Fruit fly (Drosophila melanogaster) whole organism, embryonic: ENCODE data around the gene sloth1.

ENCODE experiments used
- CG10147 ChIP-seq: fragments of 200-800 bp; sonication (Bioruptor generic); optimal IDR thresholded peaks from 2 replicates; lab custom pipeline; 2019; ENCODE audit warnings: missing biosample characterization, mild to moderate bottlenecking, missing genetic modification characterization, moderate library complexity
- CG1024 ChIP-seq: fragments of 200-800 bp; sonication (Bioruptor generic); IDR thresholded peaks from 2 replicates; pipeline ENCODE4 v1.3.6; 2022; ENCODE audit warnings: missing biosample characterization, missing genetic modification characterization
- CG10979 ChIP-seq: fragments of 200-800 bp; sonication (Bioruptor generic); optimal IDR thresholded peaks from 2 replicates; lab custom pipeline; 2018; ENCODE audit warnings: missing biosample characterization, mild to moderate bottlenecking, missing genetic modification characterization, moderate library complexity
- CG11398 ChIP-seq: fragments of 200-800 bp; sonication (Bioruptor generic); optimal IDR thresholded peaks from 2 replicates; lab custom pipeline; 2016; ENCODE audit warnings: missing biosample characterization, missing genetic modification characterization
- CG12219 ChIP-seq: fragments of 200-800 bp; sonication (Bioruptor generic); optimal IDR thresholded peaks from 3 replicates; lab custom pipeline; 2018; ENCODE audit warnings: missing biosample characterization, mild to moderate bottlenecking, missing genetic modification characterization
- CG12942 ChIP-seq: fragments of 200-800 bp; sonication (Bioruptor generic); optimal IDR thresholded peaks from 3 replicates; lab custom pipeline; 2016; ENCODE audit warnings: missing biosample characterization, missing genetic modification characterization
- CG14860 ChIP-seq: fragments of 200-800 bp; sonication (Bioruptor generic); IDR thresholded peaks from 3 replicates; pipeline ENCODE4 v1.3.6; 2022; ENCODE audit warnings: missing biosample characterization, missing genetic modification characterization; ENCODE audit not compliant: partially characterized antibody
- CG15601 ChIP-seq: fragments of 200-800 bp; sonication (Bioruptor generic); optimal IDR thresholded peaks from 3 replicates; lab custom pipeline; 2019; ENCODE audit warnings: missing biosample characterization, mild to moderate bottlenecking, missing genetic modification characterization, moderate library complexity
- CG15696 ChIP-seq: fragments of 200-800 bp; sonication (Bioruptor generic); optimal IDR thresholded peaks from 2 replicates; lab custom pipeline; 2019; ENCODE audit warnings: missing biosample characterization, mild to moderate bottlenecking, missing genetic modification characterization, moderate library complexity
- CG17361 ChIP-seq: fragments of 200-800 bp; sonication (Bioruptor generic); IDR thresholded peaks from 3 replicates; pipeline ENCODE4 v1.3.6; 2022; ENCODE audit warnings: missing biosample characterization, missing genetic modification characterization
- CG18262 ChIP-seq: fragments of 200-800 bp; optimal IDR thresholded peaks from 3 replicates; lab custom pipeline; 2019; ENCODE audit warnings: missing biosample characterization, mild to moderate bottlenecking, missing genetic modification characterization, moderate library complexity
- CG18476 ChIP-seq: fragments of 200-800 bp; sonication (Bioruptor generic); optimal IDR thresholded peaks from 2 replicates; lab custom pipeline; 2016; ENCODE audit warnings: missing biosample characterization, mild to moderate bottlenecking, missing genetic modification characterization
- CG3065 ChIP-seq: fragments of 200-800 bp; sonication (Bioruptor generic); optimal IDR thresholded peaks from 2 replicates; lab custom pipeline; 2016; ENCODE audit warnings: missing biosample characterization, missing genetic modification characterization
- CG3995 ChIP-seq: fragments of 200-800 bp; sonication (Bioruptor generic); optimal IDR thresholded peaks from 3 replicates; lab custom pipeline; 2016; ENCODE audit warnings: missing biosample characterization, missing genetic modification characterization
- CG4820 ChIP-seq: fragments of 200-800 bp; sonication (Bioruptor generic); optimal IDR thresholded peaks from 3 replicates; lab custom pipeline; 2016; ENCODE audit warnings: missing biosample characterization, missing genetic modification characterization
- CG5180 ChIP-seq: fragments of 200-800 bp; sonication (Bioruptor generic); optimal IDR thresholded peaks from 3 replicates; lab custom pipeline; 2017; ENCODE audit warnings: missing biosample characterization, missing genetic modification characterization, mild to moderate bottlenecking, moderate library complexity, missing genetic modification reagents
- CG7372 ChIP-seq: fragments of 200-800 bp; sonication (Bioruptor generic); IDR thresholded peaks from 2 replicates; pipeline ENCODE4 v1.3.6; 2022; ENCODE audit warnings: missing biosample characterization, missing genetic modification characterization
- CG7963 ChIP-seq: fragments of 200-800 bp; sonication (Bioruptor generic); IDR thresholded peaks from 3 replicates; pipeline ENCODE4 v1.3.6; 2022; ENCODE audit warnings: missing biosample characterization, missing genetic modification characterization; ENCODE audit not compliant: partially characterized antibody
- CG8089 ChIP-seq: fragments of 200-800 bp; sonication (Bioruptor generic); optimal IDR thresholded peaks from 3 replicates; lab custom pipeline; 2016; ENCODE audit warnings: missing biosample characterization, missing genetic modification characterization
- CrebB ChIP-seq: fragments of 200-800 bp; sonication (Bioruptor generic); optimal IDR thresholded peaks from 3 replicates; lab custom pipeline; 2018; ENCODE audit warnings: missing biosample characterization, mild to moderate bottlenecking, missing genetic modification characterization
- Deaf1 ChIP-seq: fragments of 200-800 bp; optimal IDR thresholded peaks from 3 replicates; lab custom pipeline; 2019; ENCODE audit warnings: missing biosample characterization, mild to moderate bottlenecking, missing genetic modification characterization, moderate library complexity
- Dip3 ChIP-seq: fragments of 200-800 bp; sonication (Bioruptor generic); optimal IDR thresholded peaks from 3 replicates; lab custom pipeline; 2016; ENCODE audit warnings: missing biosample characterization, missing genetic modification characterization
- Doc3 ChIP-seq: fragments of 200-800 bp; sonication (Bioruptor generic); IDR thresholded peaks from 3 replicates; pipeline ENCODE4 v1.3.6; 2022; ENCODE audit warnings: missing biosample characterization, missing genetic modification characterization; ENCODE audit not compliant: partially characterized antibody
- Eip74EF ChIP-seq, 2 experiments: fragments of 200-800 bp in 1 of 2; fragments of >200 bp in 1 of 2; sonication (Bioruptor generic) in 1 of 2; optimal IDR thresholded peaks; 2 replicates each; lab custom pipeline; 2017 to 2019; ENCODE audit warnings: missing biosample characterization in 2 of 2, missing genetic modification characterization in 2 of 2, mild to moderate bottlenecking in 1 of 2, moderate library complexity in 1 of 2
- Gsc ChIP-seq: fragments of 200-800 bp; sonication (Bioruptor generic); IDR thresholded peaks from 2 replicates; pipeline ENCODE4 v1.3.6; 2022; ENCODE audit warnings: missing biosample characterization, missing genetic modification characterization
- Hr51 ChIP-seq, 2 experiments: fragments of 200-800 bp; sonication (Bioruptor generic); optimal IDR thresholded peaks; 2 replicates in 1 of 2; 3 replicates in 1 of 2; lab custom pipeline; 2016 to 2018; ENCODE audit warnings: missing biosample characterization in 2 of 2, missing genetic modification characterization in 2 of 2, mild to moderate bottlenecking in 1 of 2, moderate library complexity in 1 of 2
- Kr ChIP-seq: fragments of 200-800 bp; sonication (Bioruptor generic); optimal IDR thresholded peaks from 2 replicates; lab custom pipeline; 2017; ENCODE audit warnings: missing biosample characterization, mild to moderate bottlenecking, missing genetic modification characterization
- Lhr ChIP-seq: fragments of 200-800 bp; sonication (Bioruptor generic); optimal IDR thresholded peaks from 3 replicates; lab custom pipeline; 2017; ENCODE audit warnings: mild to moderate bottlenecking, missing biosample characterization, missing genetic modification reagents, missing genetic modification characterization
- Oaz ChIP-seq: fragments of 200-800 bp; sonication (Bioruptor generic); IDR thresholded peaks from 2 replicates; pipeline ENCODE4 v1.3.6; 2022; ENCODE audit warnings: missing biosample characterization, missing genetic modification characterization
- Optix ChIP-seq: fragments of 200-800 bp; sonication (Bioruptor generic); IDR thresholded peaks from 3 replicates; pipeline ENCODE4 v1.3.6; 2022; ENCODE audit warnings: missing biosample characterization, missing genetic modification characterization
- Rx ChIP-seq: fragments of 200-800 bp; sonication (Bioruptor generic); IDR thresholded peaks from 2 replicates; pipeline ENCODE4 v1.3.6; 2022; ENCODE audit warnings: missing biosample characterization, missing genetic modification characterization
- Sin3A ChIP-seq: fragments of >200 bp; optimal IDR thresholded peaks from 2 replicates; lab custom pipeline; 2018
- ash1 ChIP-seq: fragments of 200-800 bp; sonication (Bioruptor generic); optimal IDR thresholded peaks from 2 replicates; lab custom pipeline; 2018; ENCODE audit warnings: missing biosample characterization, mild to moderate bottlenecking, missing genetic modification characterization
- emc ChIP-seq: fragments of 200-800 bp; sonication (Bioruptor generic); optimal IDR thresholded peaks from 2 replicates; lab custom pipeline; 2016; ENCODE audit warnings: missing biosample characterization, missing genetic modification characterization
- eve ChIP-seq, 2 experiments: fragments of >200 bp; optimal IDR thresholded peaks; 2 replicates each; lab custom pipeline; 2017; ENCODE audit warnings: missing biosample characterization in 2 of 2, missing genetic modification characterization in 2 of 2
- fd64A ChIP-seq: fragments of 200-800 bp; sonication (Bioruptor generic); optimal IDR thresholded peaks from 3 replicates; lab custom pipeline; 2018; ENCODE audit warnings: missing biosample characterization, mild to moderate bottlenecking, missing genetic modification characterization
- gem ChIP-seq: fragments of 200-800 bp; sonication (Bioruptor generic); optimal IDR thresholded peaks from 2 replicates; lab custom pipeline; 2019; ENCODE audit warnings: missing biosample characterization, mild to moderate bottlenecking, missing genetic modification characterization, moderate library complexity
- gsb-n ChIP-seq: fragments of 200-800 bp; sonication (Bioruptor generic); optimal IDR thresholded peaks from 3 replicates; lab custom pipeline; 2018; ENCODE audit warnings: missing biosample characterization, mild to moderate bottlenecking, missing genetic modification characterization
- jing ChIP-seq: fragments of 200-800 bp; sonication (Bioruptor generic); optimal IDR thresholded peaks from 2 replicates; lab custom pipeline; 2018; ENCODE audit warnings: missing biosample characterization, mild to moderate bottlenecking, missing genetic modification characterization
- maf-S ChIP-seq: fragments of 200-800 bp; sonication (Bioruptor generic); optimal IDR thresholded peaks from 2 replicates; lab custom pipeline; 2016; ENCODE audit warnings: missing biosample characterization, missing genetic modification characterization
- odd ChIP-seq: fragments of 200-800 bp; sonication (Bioruptor generic); optimal IDR thresholded peaks from 2 replicates; lab custom pipeline; 2017; ENCODE audit warnings: missing biosample characterization, mild to moderate bottlenecking, missing genetic modification characterization
- p53 ChIP-seq: fragments of 200-800 bp; sonication (Bioruptor generic); optimal IDR thresholded peaks from 2 replicates; lab custom pipeline; 2016; ENCODE audit warnings: missing biosample characterization, missing genetic modification characterization
- repo ChIP-seq: fragments of 200-800 bp; sonication (Bioruptor generic); optimal IDR thresholded peaks from 2 replicates; lab custom pipeline; 2016; ENCODE audit warnings: missing biosample characterization, missing genetic modification characterization
- sens ChIP-seq: fragments of 200-800 bp; sonication (Bioruptor generic); peaks from one replicate; lab custom pipeline; 2016; ENCODE audit warnings: missing biosample characterization, missing genetic modification characterization
- sisA ChIP-seq: fragments of 200-800 bp; sonication (Bioruptor generic); IDR thresholded peaks from 2 replicates; pipeline ENCODE4 v1.3.6; 2022; ENCODE audit warnings: missing biosample characterization, missing genetic modification characterization
- stc ChIP-seq: fragments of 200-800 bp; sonication (Bioruptor generic); IDR thresholded peaks from 2 replicates; pipeline ENCODE4 v1.3.6; 2022; ENCODE audit warnings: missing biosample characterization, missing genetic modification characterization
- sug ChIP-seq: fragments of 200-800 bp; optimal IDR thresholded peaks from 2 replicates; lab custom pipeline; 2019; ENCODE audit warnings: missing biosample characterization, mild to moderate bottlenecking, missing genetic modification characterization, moderate library complexity
- ttk ChIP-seq: fragments of 200-800 bp; sonication (Bioruptor generic); IDR thresholded peaks from 2 replicates; pipeline ENCODE4 v2.1.2; 2022; ENCODE audit warnings: missing biosample characterization, missing genetic modification characterization
- vvl ChIP-seq: fragments of 200-800 bp; sonication (Bioruptor generic); IDR thresholded peaks from 2 replicates; pipeline ENCODE4 v1.3.6; 2022; ENCODE audit warnings: missing biosample characterization, missing genetic modification characterization
- z ChIP-seq: fragments of 200-800 bp; sonication (Bioruptor generic); IDR thresholded peaks from 3 replicates; pipeline ENCODE4 v1.3.6; 2022; ENCODE audit warnings: missing biosample characterization, missing genetic modification characterization

sloth1 gene

DNA sequence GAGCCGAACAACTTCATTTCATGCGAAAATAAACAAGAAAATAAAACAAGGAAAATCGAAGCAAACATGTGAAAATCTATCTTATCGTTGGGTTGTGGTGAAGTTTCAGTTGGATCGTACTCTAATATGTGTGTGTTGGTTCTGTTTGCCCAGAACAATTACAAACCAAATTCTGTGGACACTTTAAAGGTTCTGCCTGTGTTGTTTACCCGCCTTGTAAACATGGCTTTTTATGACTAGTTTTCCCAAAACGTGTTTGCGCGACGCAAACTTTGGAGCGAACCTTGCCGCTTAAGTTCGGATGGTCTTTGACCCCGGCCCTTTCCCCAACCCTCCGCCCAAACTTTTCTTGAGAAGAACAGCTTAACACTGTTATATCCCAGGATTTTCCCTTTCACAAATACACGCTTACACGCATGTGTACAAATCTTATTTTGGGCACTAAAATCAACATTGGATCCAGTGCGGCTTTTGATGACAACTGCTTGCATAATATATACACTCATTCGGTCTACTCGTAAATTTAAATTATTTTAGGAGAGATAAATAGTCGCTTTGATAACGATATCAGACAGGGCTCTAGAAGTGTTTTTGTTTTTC is 7.0 kb upstream of the sloth1 start (continued):
- TF ChIP-seq CG8089 (GFP tag; lab: Kevin White, UChicago) (peak; percentile 94), z (GFP tag; lab: Robert Waterston, UW) (peak; percentile 72; the same call in 2 of the 3 replicates), ash1 (GFP tag; lab: Kevin White, UChicago) (peak; percentile 44), Gsc (GFP tag; lab: Robert Waterston, UW) (no peak), CG18262 (tag; lab: Kevin White, UChicago) (peak; percentile 85), CG4820 (GFP tag; lab: Kevin White, UChicago) (peak; percentile 79), stc (GFP tag; lab: Robert Waterston, UW) (peak; percentile 57; the same call in 1 of the 2 replicates), CG10979 (peak; percentile 75), Dip3 (GFP tag; lab: Kevin White, UChicago) (peak; percentile 19), gsb-n (tag; lab: Kevin White, UChicago) (peak; percentile 92), CG10147 (GFP tag; lab: Kevin White, UChicago) (peak; percentile 41), vvl (GFP tag; lab: Robert Waterston, UW) (peak; percentile 79), Kr (GFP tag; lab: Kevin White, UChicago) (peak; percentile 99), Oaz (peak; percentile 25; the same call in 1 of the 2 replicates), CG17361 (peak; percentile 70; the same call in 2 of the 3 replicates), CG14860 (GFP tag; lab: Robert Waterston, UW) (no peak), odd (GFP tag; lab: Kevin White, UChicago) (peak; percentile 90), CG7963 (GFP tag; lab: Robert Waterston, UW) (no peak), Optix (GFP tag; lab: Robert Waterston, UW) (peak; percentile 72), fd64A (GFP tag; lab: Kevin White, UChicago) (peak; percentile 95), sens (GFP tag; lab: Kevin White, UChicago) (peak; percentile 99), Doc3 (no peak), CG11398 (GFP tag; lab: Kevin White, UChicago) (peak; percentile 94), gem (peak; percentile 84), CG18476 (GFP tag; lab: Kevin White, UChicago) (peak; percentile 82), CG12942 (peak; percentile 84), Lhr (GFP tag; lab: Kevin White, UChicago) (peak; percentile 93), CG1024 (GFP tag; lab: Robert Waterston, UW) (peak; percentile 75), sug (peak; percentile 49), CG15601 (tag; lab: Kevin White, UChicago) (peak; percentile 96), eve (GFP tag; optimal IDR thresholded peaks at IDR 0.05; lab: Kevin White, UChicago) (peak in 1 of 2 experiments; percentile 55), emc (GFP tag; lab: Kevin White, UChicago) (peak; percentile 20), maf-S (GFP tag; lab: Kevin White, UChicago) (peak; percentile 80), CG15696 (tag; lab: Kevin White, UChicago) (peak; percentile 98), ttk (GFP tag; lab: Robert Waterston, UW) (peak; percentile 39; the same call in 1 of the 2 replicates), p53 (GFP tag; lab: Kevin White, UChicago) (peak; percentile 81), sisA (GFP tag; lab: Robert Waterston, UW) (peak; percentile 18; the same call in 1 of the 2 replicates), CrebB (tag; lab: Kevin White, UChicago) (peak; percentile 90), CG5180 (GFP tag; lab: Kevin White, UChicago) (peak; percentile 80), CG3065 (peak; percentile 90), jing (GFP tag; lab: Kevin White, UChicago) (peak; percentile 56), CG7372 (GFP tag; lab: Robert Waterston, UW) (0 out of 2 replicates have a peak, but pooled peaks have one; percentile 27), Eip74EF (GFP tag; optimal IDR thresholded peaks at IDR 0.05; lab: Kevin White, UChicago) (peak in 1 of 2 experiments; percentile 52), CG12219 (peak; percentile 81), Deaf1 (peak; percentile 19), CG3995 (no peak), repo (GFP tag; lab: Kevin White, UChicago) (peak; percentile 81), Rx (GFP tag; lab: Robert Waterston, UW) (peak; percentile 61), Hr51 (GFP tag; optimal IDR thresholded peaks at IDR 0.05; lab: Kevin White, UChicago) (peak in 1 of 2 experiments; percentile 89), Sin3A (lab: Kevin White, UChicago) (no peak)
